Fruit fly (Drosophila melanogaster): ENCODE data around the gene PGRP-LC.

The PGRP-LC gene

DNA sequence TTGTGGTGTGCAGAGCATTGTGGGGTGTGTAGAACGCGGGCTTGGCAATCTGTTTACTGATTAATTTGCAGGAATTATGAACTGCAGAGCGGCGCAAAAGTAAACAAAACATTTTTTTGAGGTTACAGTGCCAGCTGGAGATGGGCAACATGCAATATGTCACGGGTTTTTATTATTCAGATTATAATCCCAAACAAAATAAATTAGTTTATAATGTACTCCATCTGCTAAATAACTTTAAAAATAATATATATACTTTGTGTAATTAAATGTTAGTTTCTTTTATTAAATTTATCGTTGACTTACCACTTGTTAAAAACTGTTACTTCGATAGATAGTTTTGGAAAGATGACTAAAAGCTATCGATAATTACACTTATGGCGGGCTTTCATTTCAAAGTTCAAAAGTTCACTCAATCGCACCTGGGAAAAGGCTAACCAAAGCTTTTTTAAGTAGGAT lies 32.3 kb downstream of the PGRP-LC start, which contains the start of gene Fdx1 (continued):
- TF ChIP-seq tin (GFP tag; optimal IDR thresholded peaks at IDR 0.05): peak; percentile 41
- TF ChIP-seq gcm (GFP tag; optimal IDR thresholded peaks at IDR 0.05): peak; percentile 22
- peak in 1 of 2 experiments; percentile 8 for TF ChIP-seq crp (GFP tag; optimal IDR thresholded peaks at IDR 0.05)
- peak; percentile 56 for TF ChIP-seq Ada2b (GFP tag; IDR thresholded peaks at IDR 0.05)
- TF ChIP-seq hth (optimal IDR thresholded peaks at IDR 0.05): no peak
- peak; percentile 38; the same call in 1 of the 2 replicates for TF ChIP-seq NFAT (GFP tag; IDR thresholded peaks at IDR 0.05)
- peak; percentile 12 for TF ChIP-seq MESR4 (GFP tag; optimal IDR thresholded peaks at IDR 0.05)
- TF ChIP-seq CG4424 (GFP tag; optimal IDR thresholded peaks at IDR 0.05): peak; percentile 19
- TF ChIP-seq CG17385 (GFP tag; optimal IDR thresholded peaks at IDR 0.05): peak; percentile 28
- TF ChIP-seq cwo (GFP tag; optimal IDR thresholded peaks at IDR 0.05): peak; percentile 4
- TF ChIP-seq HLH3B (GFP tag; IDR thresholded peaks at IDR 0.05): peak; percentile 38; the same call in 1 of the 2 replicates
- peak; percentile 40 for TF ChIP-seq CG10543 (GFP tag; optimal IDR thresholded peaks at IDR 0.05)
- TF ChIP-seq Dref (GFP tag; IDR thresholded peaks at IDR 0.05): peak; percentile 66
- TF ChIP-seq HHEX (GFP tag; optimal IDR thresholded peaks at IDR 0.05): no peak
- TF ChIP-seq Sox100B (GFP tag; optimal IDR thresholded peaks at IDR 0.05): peak; percentile 23
- no peak for TF ChIP-seq CG1024 (GFP tag; IDR thresholded peaks at IDR 0.05)
- TF ChIP-seq hbn (GFP tag; IDR thresholded peaks at IDR 0.05; ENCODE audit: partially characterized antibody): peak; percentile 59
- no peak for TF ChIP-seq Elba2 (GFP tag; optimal IDR thresholded peaks at IDR 0.05)
- TF ChIP-seq gsb-n (tag; optimal IDR thresholded peaks at IDR 0.05): peak; percentile 19
- TF ChIP-seq pan (optimal IDR thresholded peaks at IDR 0.05): no peak
- peak in 1 of 2 experiments; percentile 15 for TF ChIP-seq pan (GFP tag; optimal IDR thresholded peaks at IDR 0.05 in 1 of 2, IDR thresholded peaks at IDR 0.05 in 1 of 2)
- no peak for TF ChIP-seq ttk (GFP tag; IDR thresholded peaks at IDR 0.05)
- TF ChIP-seq CG32532 (GFP tag; IDR thresholded peaks at IDR 0.05): peak; percentile 15; the same call in 1 of the 2 replicates
- peak in 1 of 3 experiments; percentile 14 for TF ChIP-seq lola (GFP tag; optimal IDR thresholded peaks at IDR 0.05)
- TF ChIP-seq sna (GFP tag; IDR thresholded peaks at IDR 0.05; ENCODE audit: partially characterized antibody): peak; percentile 77
- TF ChIP-seq CG3281 (GFP tag; optimal IDR thresholded peaks at IDR 0.05): peak; percentile 24
- TF ChIP-seq Ptx1 (GFP tag; IDR thresholded peaks at IDR 0.05): peak; percentile 60
- TF ChIP-seq H15 (GFP tag; IDR thresholded peaks at IDR 0.05): 0 out of 3 replicates have a peak, but pooled peaks have one; percentile 41
- TF ChIP-seq eyg (GFP tag; optimal IDR thresholded peaks at IDR 0.05): no peak
- peak; percentile 46 for TF ChIP-seq CG10147 (GFP tag; optimal IDR thresholded peaks at IDR 0.05)
- peak; percentile 28 for TF ChIP-seq NfI (GFP tag; optimal IDR thresholded peaks at IDR 0.05)
- TF ChIP-seq dysf (GFP tag; IDR thresholded peaks at IDR 0.05): peak; percentile 40; the same call in 1 of the 3 replicates
- TF ChIP-seq pb (GFP tag; optimal IDR thresholded peaks at IDR 0.05): no peak
- peak; percentile 66 for TF ChIP-seq Med (GFP tag)
- TF ChIP-seq pros (GFP tag; optimal IDR thresholded peaks at IDR 0.05): no peak
- TF ChIP-seq CG18011 (GFP tag; optimal IDR thresholded peaks at IDR 0.05): no peak
- TF ChIP-seq row (GFP tag; IDR thresholded peaks at IDR 0.05): peak; percentile 84
- TF ChIP-seq gce (GFP tag; IDR thresholded peaks at IDR 0.05): 0 out of 3 replicates have a peak, but pooled peaks have one; percentile 51
- peak; percentile 10 for TF ChIP-seq CG34376 (GFP tag; optimal IDR thresholded peaks at IDR 0.05)
- TF ChIP-seq CG18599 (GFP tag; optimal IDR thresholded peaks at IDR 0.05): peak; percentile 47
- TF ChIP-seq CG13624 (GFP tag; optimal IDR thresholded peaks at IDR 0.05): peak; percentile 8
- TF ChIP-seq Fer3 (tag; optimal IDR thresholded peaks at IDR 0.05): peak; percentile 51
- peak; percentile 48; the same call in 1 of the 2 replicates for TF ChIP-seq bbx (GFP tag; IDR thresholded peaks at IDR 0.05; ENCODE audit: partially characterized antibody)
- peak; percentile 20; the same call in 1 of the 2 replicates for TF ChIP-seq vvl (GFP tag; IDR thresholded peaks at IDR 0.05)
- no peak for TF ChIP-seq run (tag; optimal IDR thresholded peaks at IDR 0.05)
- TF ChIP-seq CG15269 (tag; optimal IDR thresholded peaks at IDR 0.05): peak; percentile 53
- TF ChIP-seq dm (GFP tag; optimal IDR thresholded peaks at IDR 0.05): no peak
- no peak for TF ChIP-seq Camta (GFP tag; optimal IDR thresholded peaks at IDR 0.05)
- TF ChIP-seq CG9817 (tag; optimal IDR thresholded peaks at IDR 0.05): peak; percentile 25
- TF ChIP-seq org-1 (GFP tag; optimal IDR thresholded peaks at IDR 0.05): no peak
